Worm (Caenorhabditis elegans): ENCODE data around the gene mec-7.

DNA sequence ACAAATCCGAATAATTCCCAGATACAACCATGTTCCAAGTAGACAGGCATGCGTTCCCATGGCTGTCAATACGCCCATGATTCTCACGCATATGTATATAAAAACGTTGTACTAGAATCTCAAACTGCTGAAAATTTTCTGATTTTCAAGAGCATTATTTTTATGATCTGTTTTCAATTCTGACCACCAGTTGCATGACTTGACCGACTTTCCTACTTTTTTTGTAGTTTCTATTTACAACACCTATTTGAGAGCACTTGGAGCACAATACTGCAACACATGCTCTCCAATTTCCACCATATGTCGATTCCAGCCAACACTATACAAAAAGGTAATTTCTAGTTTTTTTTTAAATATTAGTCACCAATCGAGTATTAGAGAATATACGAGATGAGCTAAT, 32.5 kb downstream of the mec-7 start, which contains the start of gene ref-2:
- TF ChIP-seq hmbx-1 (tag; optimal IDR thresholded peaks at IDR 0.05) = no peak
- TF ChIP-seq ama-1 (optimal IDR thresholded peaks at IDR 0.05) = no peak
- no peak for TF ChIP-seq flt-1 (GFP tag; IDR thresholded peaks at IDR 0.05)
- TF ChIP-seq pes-1 (GFP tag; IDR thresholded peaks at IDR 0.05) = no peak
- no peak for TF ChIP-seq tra-4 (tag; optimal IDR thresholded peaks at IDR 0.05)
- no peak for TF ChIP-seq scrt-1 (GFP tag; IDR thresholded peaks at IDR 0.05)
- TF ChIP-seq ceh-13 (GFP tag; optimal IDR thresholded peaks at IDR 0.05) = no peak
- no peak for TF ChIP-seq aly-1 (tag; optimal IDR thresholded peaks at IDR 0.05)
- no peak for TF ChIP-seq hnd-1 (tag; optimal IDR thresholded peaks at IDR 0.05)
- no peak for TF ChIP-seq hmg-4 (GFP tag; optimal IDR thresholded peaks at IDR 0.05)
